Fruit fly (Drosophila melanogaster): Measurements from ENCODE around the gene CG31248.

CG31248 gene

DNA sequence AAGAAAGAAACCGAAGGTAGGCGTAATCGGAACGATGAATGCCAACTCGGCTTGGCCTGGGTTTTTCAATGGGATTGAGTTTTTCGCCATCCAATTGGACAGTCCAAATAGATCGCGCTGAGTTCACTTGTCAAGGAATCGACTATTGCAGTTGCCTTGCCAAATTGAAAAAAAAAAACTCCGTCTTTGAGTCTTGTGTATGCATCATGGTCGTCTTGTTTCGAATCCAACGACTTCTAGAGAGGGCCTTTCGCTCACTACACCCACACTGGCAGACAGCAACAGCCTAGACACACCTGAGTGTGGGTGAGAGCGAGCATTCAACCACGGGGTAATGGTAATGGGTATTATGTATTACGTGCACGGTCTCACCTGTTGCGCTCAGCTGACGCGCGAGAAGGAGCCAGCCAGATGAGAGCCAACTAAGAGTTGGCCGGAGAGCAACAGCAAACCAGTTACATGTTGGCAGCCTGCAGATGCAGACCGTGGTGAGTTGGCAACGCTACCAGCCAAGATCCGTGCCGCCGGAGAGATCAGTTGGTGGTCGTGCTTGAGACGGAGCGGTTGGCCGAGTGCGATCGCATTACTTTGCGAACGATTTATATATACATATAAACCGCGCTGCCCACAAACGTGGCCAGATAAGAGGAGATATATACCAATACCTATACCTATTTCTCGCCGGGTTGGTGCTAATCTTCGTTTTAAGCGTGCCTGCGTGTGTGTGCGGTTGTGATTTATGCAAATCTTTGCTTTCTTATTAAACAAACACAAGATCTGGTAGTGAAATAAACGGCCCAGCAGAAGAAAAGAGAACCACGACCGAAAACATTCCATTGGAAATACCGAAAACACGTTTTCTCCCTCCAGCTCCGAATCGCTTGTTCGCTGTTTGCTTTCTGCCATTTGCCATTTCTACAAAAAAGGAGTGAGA is 33.5 kb downstream of the CG31248 start, which contains the start of gene sas (continued):
- TF ChIP-seq CG8290 (GFP tag; optimal IDR thresholded peaks at IDR 0.05) (no peak), CG8290 (tag; optimal IDR thresholded peaks at IDR 0.05) (peak in 1 of 2 experiments; percentile 36), chm (GFP tag; IDR thresholded peaks at IDR 0.05) (peak; percentile 47), CG13296 (GFP tag; optimal IDR thresholded peaks at IDR 0.05) (peak; percentile 10), CG15479 (GFP tag; optimal IDR thresholded peaks at IDR 0.05) (peak; percentile 47), nerfin-2 (GFP tag; IDR thresholded peaks at IDR 0.05; ENCODE audit: partially characterized antibody) (peak; percentile 14; the same call in 1 of the 2 replicates), CG10959 (GFP tag; IDR thresholded peaks at IDR 0.05) (no peak), sc (optimal IDR thresholded peaks at IDR 0.05) (no peak), sc (GFP tag; optimal IDR thresholded peaks at IDR 0.05) (no peak), nom (GFP tag; optimal IDR thresholded peaks at IDR 0.05) (peak; percentile 45), peb (GFP tag; IDR thresholded peaks at IDR 0.05) (no peak), MESR4 (GFP tag; optimal IDR thresholded peaks at IDR 0.05) (peak; percentile 3), insv (GFP tag; optimal IDR thresholded peaks at IDR 0.05) (peak; percentile 33 to 93), CG17328 (GFP tag; IDR thresholded peaks at IDR 0.05) (no peak; the same call in 1 of the 2 replicates), cg (GFP tag; optimal IDR thresholded peaks at IDR 0.05) (peak; percentile 64), amos (GFP tag; IDR thresholded peaks at IDR 0.05; ENCODE audit: partially characterized antibody) (peak; percentile 28; the same call in 1 of the 2 replicates), Trl (optimal IDR thresholded peaks at IDR 0.05) (peak; percentile 63 to 77), Trl (GFP tag; optimal IDR thresholded peaks at IDR 0.05) (peak; percentile 0), emc (GFP tag; optimal IDR thresholded peaks at IDR 0.05) (no peak), Pdp1 (GFP tag; optimal IDR thresholded peaks at IDR 0.05) (peak in 1 of 2 experiments; percentile 75), chinmo (GFP tag; IDR thresholded peaks at IDR 0.05; ENCODE audit: partially characterized antibody) (peak; percentile 93), bbx (GFP tag; IDR thresholded peaks at IDR 0.05; ENCODE audit: partially characterized antibody) (0 out of 2 replicates have a peak, but pooled peaks have one; percentile 31), fd102C (GFP tag; optimal IDR thresholded peaks at IDR 0.05) (peak; percentile 22), ci (GFP tag; IDR thresholded peaks at IDR 0.05) (peak; percentile 45; the same call in 1 of the 3 replicates), Mrtf (GFP tag; IDR thresholded peaks at IDR 0.05) (no peak), ash1 (GFP tag; optimal IDR thresholded peaks at IDR 0.05) (no peak), CG15514 (GFP tag; optimal IDR thresholded peaks at IDR 0.05) (no peak), CG4360 (GFP tag; IDR thresholded peaks at IDR 0.05) (peak; percentile 9; the same call in 1 of the 2 replicates), tx (GFP tag; optimal IDR thresholded peaks at IDR 0.05) (no peak), mld (GFP tag; IDR thresholded peaks at IDR 0.05; ENCODE audit: partially characterized antibody) (no peak), caup (GFP tag; optimal IDR thresholded peaks at IDR 0.05; ENCODE audit: severe bottlenecking) (no peak), Jarid2 (GFP tag; optimal IDR thresholded peaks at IDR 0.05) (peak; percentile 92), CG13287 (GFP tag; IDR thresholded peaks at IDR 0.05; ENCODE audit: partially characterized antibody) (peak; percentile 39; the same call in 1 of the 2 replicates), so (GFP tag; IDR thresholded peaks at IDR 0.05) (peak; percentile 26; the same call in 1 of the 3 replicates), vvl (GFP tag; IDR thresholded peaks at IDR 0.05) (peak; percentile 80), CG6765 (GFP tag; optimal IDR thresholded peaks at IDR 0.05) (no peak), CG5245 (GFP tag; optimal IDR thresholded peaks at IDR 0.05) (no peak), abd-A (tag; optimal IDR thresholded peaks at IDR 0.05) (peak; percentile 37), CG13894 (tag; optimal IDR thresholded peaks at IDR 0.05) (peak; percentile 48), Sry-β (GFP tag; optimal IDR thresholded peaks at IDR 0.05) (no peak), Oaz (GFP tag; IDR thresholded peaks at IDR 0.05) (no peak), zfh2 (GFP tag; optimal IDR thresholded peaks at IDR 0.05) (no peak), crp (GFP tag; optimal IDR thresholded peaks at IDR 0.05) (peak in 1 of 2 experiments; percentile 27), HLH3B (GFP tag; IDR thresholded peaks at IDR 0.05) (no peak), seq (GFP tag; IDR thresholded peaks at IDR 0.05) (peak; percentile 33; the same call in 1 of the 2 replicates), sd (tag; optimal IDR thresholded peaks at IDR 0.05) (peak; percentile 64), stc (GFP tag; IDR thresholded peaks at IDR 0.05) (peak; percentile 13; the same call in 1 of the 2 replicates)

Data from whole organism, embryonic.